Worm (Caenorhabditis elegans) whole organism, mixed stage, embryonic: Measurements from ENCODE around the gene sup-35.

Source experiments
- lin-13 ChIP-seq: fragments of 150-350 bp; optimal IDR thresholded peaks from 2 replicates; lab custom pipeline; 2014; ENCODE audit warnings: missing biosample characterization, missing genetic modification characterization
- lin-32 ChIP-seq: fragments of 200-800 bp; sonication (Bioruptor generic); optimal IDR thresholded peaks from 2 replicates; lab custom pipeline; 2018; ENCODE audit warnings: mild to moderate bottlenecking, missing genetic modification characterization, missing compliant biosample characterization
- nhr-12 ChIP-seq: fragments of 150-350 bp; optimal IDR thresholded peaks from 2 replicates; lab custom pipeline; 2014; ENCODE audit warnings: missing biosample characterization, missing genetic modification characterization
- snpc-4 ChIP-seq: fragments of 150-350 bp; optimal IDR thresholded peaks from 2 replicates; lab custom pipeline; 2014; ENCODE audit warnings: missing biosample characterization, missing genetic modification characterization
- unc-62 ChIP-seq: fragments of 150-350 bp; optimal IDR thresholded peaks from 2 replicates; lab custom pipeline; 2014; ENCODE audit warnings: missing biosample characterization, missing genetic modification reagents, missing genetic modification characterization

DNA sequence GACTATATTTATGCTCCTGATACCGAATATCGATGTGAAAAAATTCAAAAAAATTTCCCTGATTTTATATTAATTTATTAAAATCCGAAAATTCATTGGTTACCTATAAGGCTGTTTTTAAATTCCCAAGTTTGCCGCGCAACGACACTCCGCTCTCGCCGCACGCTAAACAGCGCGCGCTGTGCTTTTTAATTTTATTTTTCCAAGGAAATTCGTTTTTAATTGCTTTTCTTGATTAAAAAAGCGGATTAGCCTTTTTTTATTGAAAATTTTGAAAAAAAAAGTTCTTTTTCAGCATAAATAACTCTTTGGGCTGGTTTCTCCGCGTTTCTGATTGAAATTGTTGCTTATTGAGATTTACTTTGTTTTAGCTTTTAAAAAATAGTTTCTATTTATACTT, 11.7 kb downstream of the sup-35 start:
- no peak for TF ChIP-seq nhr-12 (tag; lab: Kevin White, UChicago)
- no peak for TF ChIP-seq lin-13 (tag; lab: Kevin White, UChicago)
- no peak for TF ChIP-seq snpc-4
- TF ChIP-seq lin-32 (GFP tag; lab: Kevin White, UChicago): no peak
- TF ChIP-seq unc-62 (GFP tag; lab: Kevin White, UChicago): no peak
